Worm (Caenorhabditis elegans): ENCODE results near the gene pmk-1.
A peak's percentile ranks its signal among the peaks of the same experiment; 100 is the strongest.

The pmk-1 gene

DNA sequence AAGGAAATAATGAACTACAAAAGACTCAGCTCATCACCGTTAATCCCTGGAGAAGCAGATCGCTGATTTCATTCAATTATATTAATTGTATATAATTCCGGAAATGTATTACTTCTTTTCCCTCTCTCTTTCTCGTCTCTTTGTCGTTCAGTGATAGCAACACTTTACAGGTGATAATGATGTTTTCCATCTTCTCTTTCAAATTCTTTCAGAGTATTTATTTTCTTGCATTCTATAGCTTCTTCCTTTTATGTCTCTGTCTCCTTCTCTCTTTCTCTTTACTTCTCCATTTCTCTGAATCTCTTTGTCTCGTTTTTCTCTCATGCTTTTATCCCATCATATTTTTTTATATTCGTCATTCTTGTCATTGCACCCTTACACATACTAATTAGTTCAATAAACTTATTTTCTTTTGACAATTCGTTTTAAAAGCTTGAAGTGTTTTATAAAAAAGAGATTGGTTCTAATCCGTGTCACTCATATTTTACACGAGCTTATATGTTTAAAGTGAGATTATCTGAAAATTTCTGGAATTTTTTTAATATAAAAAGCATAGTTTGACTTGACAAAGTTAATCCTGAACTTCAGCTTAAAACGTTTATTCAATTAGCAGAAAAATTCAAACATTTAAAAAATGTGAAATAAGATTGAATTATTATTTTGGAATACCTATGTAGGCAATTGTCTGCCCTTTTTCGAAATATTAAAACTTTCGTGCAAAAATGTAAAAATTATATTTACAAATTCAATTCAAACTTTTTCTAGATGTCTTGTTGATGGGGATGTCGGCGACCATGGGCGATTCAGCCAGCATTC is 5.7 kb upstream of the pmk-1 start, which contains the start of gene pmk-2 (continued):
- TF ChIP-seq egl-27 (tag; optimal IDR thresholded peaks at IDR 0.05) (no peak), set-16 (GFP tag; IDR thresholded peaks at IDR 0.05) (no peak), pha-4 (GFP tag; IDR thresholded peaks at IDR 0.05) (no peak), pha-4 (tag; optimal IDR thresholded peaks at IDR 0.05) (no peak), dve-1 (tag; optimal IDR thresholded peaks at IDR 0.05; ENCODE audit: insufficient read depth) (peak; percentile 25), nhr-11 (tag; optimal IDR thresholded peaks at IDR 0.05) (peak; percentile 9), ces-1 (GFP tag; optimal IDR thresholded peaks at IDR 0.05) (no peak), mxl-3 (GFP tag; optimal IDR thresholded peaks at IDR 0.05) (no peak), Y5F2A.4 (GFP tag; optimal IDR thresholded peaks at IDR 0.05) (no peak), pqm-1 (tag; optimal IDR thresholded peaks at IDR 0.05) (peak; percentile 29), ceh-82 (tag; optimal IDR thresholded peaks at IDR 0.05) (no peak), spr-3 (GFP tag; optimal IDR thresholded peaks at IDR 0.05) (no peak), T26A8.4 (GFP tag; IDR thresholded peaks at IDR 0.05) (no peak), mxl-2 (GFP tag; conservative IDR thresholded peaks at IDR 0.05) (no peak), unc-62 (GFP tag; optimal IDR thresholded peaks at IDR 0.05 in 1 of 2) (peak in 1 of 2 experiments; percentile 87), unc-62 (tag; optimal IDR thresholded peaks at IDR 0.05) (no peak)

DNA sequence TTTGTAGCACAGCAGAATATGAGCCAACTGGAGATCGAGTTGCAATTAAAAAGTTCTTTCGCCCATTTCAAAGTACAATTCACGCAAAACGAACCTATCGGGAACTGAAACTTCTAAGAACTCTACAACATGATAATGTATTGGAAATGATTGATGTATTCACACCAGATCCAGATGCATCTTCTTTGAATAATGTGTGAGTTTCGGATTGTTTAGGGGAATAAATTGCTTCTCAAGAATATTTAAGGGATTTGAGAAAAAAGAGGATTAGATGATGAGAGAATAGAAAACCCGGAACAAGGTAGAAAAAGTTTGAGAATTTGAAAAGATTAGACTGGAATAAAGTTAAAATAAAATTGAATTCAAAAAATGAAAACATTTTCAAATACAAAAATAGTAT is 4.3 kb upstream of the pmk-1 start:
- TF ChIP-seq aha-1 (tag) (peak; percentile 13), F10B5.3 (tag; optimal IDR thresholded peaks at IDR 0.05) (no peak), T26A8.4 (GFP tag; IDR thresholded peaks at IDR 0.05) (peak; percentile 20; the same call in 1 of the 2 replicates)

DNA sequence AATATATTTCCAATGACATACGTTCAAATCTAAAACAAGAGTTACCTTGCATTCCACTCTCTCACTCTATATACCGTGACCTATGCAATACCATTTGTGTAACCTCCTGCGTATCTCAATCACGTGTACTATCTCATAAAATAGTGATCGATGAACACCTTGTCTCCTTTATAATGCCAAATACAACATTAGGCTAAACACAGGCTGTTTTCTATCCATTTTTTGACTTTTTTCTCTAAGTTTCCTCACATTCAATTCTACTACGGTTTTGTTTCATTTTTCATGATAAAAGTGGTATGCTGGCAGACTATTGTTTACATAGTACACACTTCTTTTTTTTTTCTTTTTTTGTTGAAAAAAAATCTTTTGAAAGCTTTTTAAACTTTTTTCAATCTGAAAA is 2.3 kb upstream of the pmk-1 start:
- TF ChIP-seq daf-16 (GFP tag; optimal IDR thresholded peaks at IDR 0.05): no peak
- TF ChIP-seq daf-16 (tag; optimal IDR thresholded peaks at IDR 0.05): peak; percentile 77
- peak in 1 of 2 experiments; percentile 40 for TF ChIP-seq unc-62 (GFP tag; optimal IDR thresholded peaks at IDR 0.05 in 1 of 2)
- TF ChIP-seq unc-62 (tag; optimal IDR thresholded peaks at IDR 0.05): no peak
- no peak for TF ChIP-seq ceh-28 (tag; optimal IDR thresholded peaks at IDR 0.05)
- peak; percentile 83 for TF ChIP-seq aha-1 (tag)
- no peak for TF ChIP-seq ztf-11 (tag; optimal IDR thresholded peaks at IDR 0.05)
- peak; percentile 93 for TF ChIP-seq hlh-30 (tag; optimal IDR thresholded peaks at IDR 0.05; ENCODE audit: insufficient read depth)
- TF ChIP-seq dve-1 (tag; optimal IDR thresholded peaks at IDR 0.05; ENCODE audit: insufficient read depth): peak; percentile 91
- peak; percentile 38 for TF ChIP-seq mep-1 (tag; optimal IDR thresholded peaks at IDR 0.05)
- TF ChIP-seq mdl-1 (tag; optimal IDR thresholded peaks at IDR 0.05): peak; percentile 81 to 90
- TF ChIP-seq zfp-3 (GFP tag; conservative IDR thresholded peaks at IDR 0.05): 0 out of 2 replicates have a peak, but pooled peaks have one; percentile 21
- TF ChIP-seq hlh-11 (tag; optimal IDR thresholded peaks at IDR 0.05): peak; percentile 17
- peak in 1 of 2 experiments; percentile 29 for TF ChIP-seq lsy-2 (tag; optimal IDR thresholded peaks at IDR 0.05)
- TF ChIP-seq nhr-237 (tag; optimal IDR thresholded peaks at IDR 0.05): no peak
- peak; percentile 54 for TF ChIP-seq nhr-28 (tag; optimal IDR thresholded peaks at IDR 0.05)
- peak; percentile 23 for TF ChIP-seq pqm-1 (tag; optimal IDR thresholded peaks at IDR 0.05)

DNA sequence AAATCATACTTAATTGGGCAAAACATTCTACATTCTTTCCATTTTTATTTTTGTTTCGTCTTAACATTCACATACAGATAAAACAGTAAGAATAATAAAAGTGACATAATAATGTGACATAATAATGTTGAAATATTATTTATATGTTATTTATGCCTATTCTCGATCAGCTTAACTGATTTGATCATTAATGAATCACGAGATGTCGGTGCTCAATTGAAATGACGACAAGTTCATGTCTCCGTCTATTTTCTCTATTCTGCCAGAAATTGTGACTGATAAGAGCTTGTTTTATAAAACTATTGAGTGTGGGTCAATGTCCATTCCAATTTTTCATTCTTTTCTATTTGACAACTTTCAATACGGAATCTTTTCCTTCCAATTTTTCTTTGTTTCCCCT is 3.1 kb downstream of the pmk-1 start:
- peak; percentile 94 for TF ChIP-seq dve-1 (tag; optimal IDR thresholded peaks at IDR 0.05; ENCODE audit: insufficient read depth)
- no peak for TF ChIP-seq ceh-32 (tag; optimal IDR thresholded peaks at IDR 0.05; ENCODE audit: poor library complexity)
- TF ChIP-seq mep-1 (tag; optimal IDR thresholded peaks at IDR 0.05): peak; percentile 40
- peak in 1 of 2 experiments; percentile 41 for TF ChIP-seq daf-16 (GFP tag; optimal IDR thresholded peaks at IDR 0.05)
- TF ChIP-seq daf-16 (tag; optimal IDR thresholded peaks at IDR 0.05): peak; percentile 93
- peak; percentile 88 for TF ChIP-seq ceh-20 (GFP tag; IDR thresholded peaks at IDR 0.05)
- peak; percentile 99 for TF ChIP-seq php-3 (GFP tag; IDR thresholded peaks at IDR 0.05)
- TF ChIP-seq tra-1 (GFP tag; IDR thresholded peaks at IDR 0.05): peak; percentile 80
- TF ChIP-seq hlh-30 (tag; optimal IDR thresholded peaks at IDR 0.05; ENCODE audit: insufficient read depth): peak; percentile 53
- TF ChIP-seq nhr-77 (tag; optimal IDR thresholded peaks at IDR 0.05): peak; percentile 52
- TF ChIP-seq dpl-1 (GFP tag; optimal IDR thresholded peaks at IDR 0.05): no peak
- TF ChIP-seq lin-1 (GFP tag; IDR thresholded peaks at IDR 0.05): peak; percentile 65; the same call in 1 of the 2 replicates
- peak; percentile 23 for TF ChIP-seq nhr-48 (tag; optimal IDR thresholded peaks at IDR 0.05)
- TF ChIP-seq lsy-2 (tag; optimal IDR thresholded peaks at IDR 0.05): peak in 1 of 2 experiments; percentile 33
- TF ChIP-seq hlh-11 (tag; optimal IDR thresholded peaks at IDR 0.05): peak; percentile 82
- TF ChIP-seq nhr-28 (tag; optimal IDR thresholded peaks at IDR 0.05): peak; percentile 72
- TF ChIP-seq lin-15B (tag; optimal IDR thresholded peaks at IDR 0.05): no peak
- no peak for TF ChIP-seq saeg-2 (GFP tag; IDR thresholded peaks at IDR 0.05)
- no peak for TF ChIP-seq lin-29 (GFP tag; IDR thresholded peaks at IDR 0.05)
- TF ChIP-seq dmd-6 (GFP tag; IDR thresholded peaks at IDR 0.05): peak; percentile 88
- no peak for TF ChIP-seq nhr-42 (GFP tag; IDR thresholded peaks at IDR 0.05)
- peak; percentile 42 for TF ChIP-seq T20F7.1 (GFP tag; optimal IDR thresholded peaks at IDR 0.05)

All from whole organism, L4 larva.